Worm (Caenorhabditis elegans) whole organism, midembryonic: ENCODE results near the gene sre-38.
"Not testable (repeated sequence)": the region's sequence is repeated elsewhere in the genome, so short reads cannot be mapped to it uniquely, and the experiment has no call there.

Source experiments
- T22C8.4 ChIP-seq: fragments of 200-800 bp; sonication (Bioruptor generic); IDR thresholded peaks from 2 replicates; pipeline ENCODE4 v1.3.6; 2022; ENCODE audit warnings: missing genetic modification characterization, missing compliant biosample characterization
- cog-1 ChIP-seq: sonication (generic microtip); optimal IDR thresholded peaks from 2 replicates; lab custom pipeline; 2016; ENCODE audit warnings: missing genetic modification characterization, missing compliant biosample characterization
- flt-1 ChIP-seq: fragments of 200-800 bp; sonication (Bioruptor generic); IDR thresholded peaks from 2 replicates; pipeline ENCODE4 v1.3.6; 2022; ENCODE audit warnings: missing genetic modification characterization, missing compliant biosample characterization
- klf-2 ChIP-seq: fragments of 200-800 bp; sonication (Bioruptor generic); conservative IDR thresholded peaks from 2 replicates; pipeline ENCODE4 v1.3.6; 2022; ENCODE audit warnings: missing genetic modification reagents, missing genetic modification characterization, missing compliant biosample characterization
- med-1 ChIP-seq: sonication (generic microtip); optimal IDR thresholded peaks from 2 replicates; lab custom pipeline; 2017; ENCODE audit warnings: missing genetic modification characterization, mild to moderate bottlenecking, missing compliant biosample characterization, antibody characterized with exemption, missing genetic modification reagents; ENCODE audit not compliant: insufficient read depth
- ref-1 ChIP-seq: fragments of 200-800 bp; sonication (Bioruptor generic); conservative IDR thresholded peaks from 2 replicates; pipeline ENCODE4 v1.3.6; 2022; ENCODE audit warnings: missing genetic modification reagents, missing genetic modification characterization, missing compliant biosample characterization
- tab-1 ChIP-seq: fragments of 200-800 bp; sonication (Bioruptor generic); IDR thresholded peaks from 2 replicates; pipeline ENCODE4 v1.3.6; 2022; ENCODE audit warnings: missing genetic modification characterization, missing compliant biosample characterization
- ztf-23 ChIP-seq: fragments of 200-800 bp; sonication (Bioruptor generic); IDR thresholded peaks from 2 replicates; pipeline ENCODE4 v1.3.6; 2022; ENCODE audit warnings: missing genetic modification reagents, missing genetic modification characterization, missing compliant biosample characterization
- ztf-29 ChIP-seq: fragments of 200-800 bp; sonication (Bioruptor generic); IDR thresholded peaks from 2 replicates; pipeline ENCODE4 v1.3.6; 2022; ENCODE audit warnings: missing genetic modification reagents, missing genetic modification characterization, missing compliant biosample characterization

The sre-38 gene

ce11 chrII:12429743-12430142, 27.6 kb upstream of the sre-38 start, which contains the start of gene Y57A10C.8:
Y57A10C.8 (minus strand) TSS chrII:12429843.
- TF ChIP-seq ztf-23 (no peak), med-1 (no peak), klf-2 (GFP tag; lab: Robert Waterston, UW) (no peak), cog-1 (tag; lab: Kevin White, UChicago) (no peak), ztf-29 (no peak), flt-1 (GFP tag; lab: Robert Waterston, UW) (no peak), ref-1 (no peak), T22C8.4 (GFP tag; lab: Robert Waterston, UW) (no peak), tab-1 (GFP tag; lab: Robert Waterston, UW) (no peak)

ce11 chrII:12432356-12432755, 25.0 kb upstream of the sre-38 start, which contains the start of gene dct-12:
dct-12 (minus strand) TSS chrII:12432456.
- no peak for TF ChIP-seq flt-1 (GFP tag; lab: Robert Waterston, UW)
- TF ChIP-seq med-1, result no peak
- no peak for TF ChIP-seq ref-1
- TF ChIP-seq T22C8.4 (GFP tag; lab: Robert Waterston, UW), result no peak

ce11 chrII:12435202-12435872, 22.0 kb upstream of the sre-38 start:
- TF ChIP-seq ref-1 (no peak), tab-1 (GFP tag; lab: Robert Waterston, UW) (no peak), klf-2 (GFP tag; lab: Robert Waterston, UW) (no peak), cog-1 (tag; lab: Kevin White, UChicago) (no peak), ztf-23 (no peak), ztf-29 (no peak), T22C8.4 (GFP tag; lab: Robert Waterston, UW) (no peak), med-1 (no peak), flt-1 (GFP tag; lab: Robert Waterston, UW) (no peak)

- TF ChIP-seq tab-1 (GFP tag; lab: Robert Waterston, UW) (no peak), klf-2 (GFP tag; lab: Robert Waterston, UW) (no peak), med-1 (no peak), flt-1 (GFP tag; lab: Robert Waterston, UW) (no peak), cog-1 (tag; lab: Kevin White, UChicago) (no peak), ztf-29 (no peak)
These were observed 20.7 kb upstream of the sre-38 start for ce11 chrII:12436717-12437116.

ce11 chrII:12438441-12438840, 18.9 kb upstream of the sre-38 start, which contains the start of gene Y57A10C.9:
Y57A10C.9 (minus strand) TSS chrII:12438541.
- no peak for TF ChIP-seq klf-2 (GFP tag; lab: Robert Waterston, UW)
- TF ChIP-seq med-1, result no peak
- no peak for TF ChIP-seq cog-1 (tag; lab: Kevin White, UChicago)
- TF ChIP-seq tab-1 (GFP tag; lab: Robert Waterston, UW), result no peak
- TF ChIP-seq ztf-23, result no peak
- TF ChIP-seq ref-1, result no peak
- no peak for TF ChIP-seq ztf-29
- no peak for TF ChIP-seq flt-1 (GFP tag; lab: Robert Waterston, UW)
- TF ChIP-seq T22C8.4 (GFP tag; lab: Robert Waterston, UW), result no peak

- TF ChIP-seq ztf-23; tab-1 (GFP tag; lab: Robert Waterston, UW); ref-1: not testable (repeated sequence)
These were observed 16.2 kb upstream of the sre-38 start, which contains the start of gene Y57A10C.10 for ce11 chrII:12441164-12441563. Y57A10C.10 (minus strand) TSS chrII:12441264.

ce11 chrII:12444679-12445376, 12.5 kb upstream of the sre-38 start, which contains the start of the genes W05H5.1 and pitr-6:
W05H5.1 (minus strand) TSS chrII:12444779.
pitr-6 (plus strand) TSS chrII:12445326.
- no peak for TF ChIP-seq klf-2 (GFP tag; lab: Robert Waterston, UW)

ce11 chrII:12448241-12448640, 9.1 kb upstream of the sre-38 start, which contains the start of gene srh-27:
srh-27 (plus strand) TSS chrII:12448541.
- TF ChIP-seq ref-1 (no peak), flt-1 (GFP tag; lab: Robert Waterston, UW) (no peak), ztf-23 (no peak), tab-1 (GFP tag; lab: Robert Waterston, UW) (no peak), klf-2 (GFP tag; lab: Robert Waterston, UW) (no peak), T22C8.4 (GFP tag; lab: Robert Waterston, UW) (no peak), cog-1 (tag; lab: Kevin White, UChicago) (no peak), med-1 (no peak), ztf-29 (no peak)

- TF ChIP-seq cog-1 (tag; lab: Kevin White, UChicago), result no peak
- no peak for TF ChIP-seq ztf-23
- no peak for TF ChIP-seq flt-1 (GFP tag; lab: Robert Waterston, UW)
- TF ChIP-seq klf-2 (GFP tag; lab: Robert Waterston, UW), result no peak
- no peak for TF ChIP-seq tab-1 (GFP tag; lab: Robert Waterston, UW)
- no peak for TF ChIP-seq T22C8.4 (GFP tag; lab: Robert Waterston, UW)
- no peak for TF ChIP-seq ref-1
- TF ChIP-seq ztf-29, result no peak
- no peak for TF ChIP-seq med-1
These were observed 7.5 kb upstream of the sre-38 start, which contains the start of gene sre-34 for ce11 chrII:12449849-12450248. sre-34 (plus strand) TSS chrII:12450149.

- TF ChIP-seq tab-1 (GFP tag; lab: Robert Waterston, UW) (no peak), med-1 (no peak), ztf-23 (no peak), ref-1 (no peak), cog-1 (tag; lab: Kevin White, UChicago) (no peak), klf-2 (GFP tag; lab: Robert Waterston, UW) (no peak), T22C8.4 (GFP tag; lab: Robert Waterston, UW) (no peak), flt-1 (GFP tag; lab: Robert Waterston, UW) (no peak), ztf-29 (no peak)
These were observed 4.5 kb upstream of the sre-38 start, which contains the start of the genes sre-35 and sre-33 for ce11 chrII:12452754-12453352. sre-35 (minus strand) TSS chrII:12452854. sre-33 (plus strand) TSS chrII:12453302.
